Worm (Caenorhabditis elegans): ENCODE measurements around the gene icln-1.

DNA sequence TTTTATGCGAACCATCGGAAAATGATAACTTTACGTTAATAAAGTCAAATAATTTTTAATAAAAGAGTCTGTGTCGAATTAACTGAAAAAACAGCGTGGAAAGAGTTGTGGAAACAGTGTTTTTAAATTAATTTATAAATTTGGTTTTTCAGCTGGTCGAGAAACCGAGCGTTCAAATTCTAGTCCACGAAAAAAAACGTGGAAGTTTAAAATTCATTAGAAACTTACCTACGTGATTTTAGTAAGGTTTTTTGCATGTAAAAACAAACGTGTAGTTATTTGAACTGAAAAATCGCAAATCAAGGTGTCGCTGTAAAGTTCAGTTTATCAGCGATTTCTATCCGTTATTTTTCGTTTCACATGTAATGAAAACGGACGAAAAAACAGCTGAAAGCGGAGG is 17.0 kb downstream of the icln-1 start, which contains the start of gene mans-4:
- no peak for TF ChIP-seq ttx-3 (tag; optimal IDR thresholded peaks at IDR 0.05)
- TF ChIP-seq ceh-18 (tag; optimal IDR thresholded peaks at IDR 0.05): no peak
- no peak for TF ChIP-seq nhr-11 (tag; optimal IDR thresholded peaks at IDR 0.05)
- no peak for TF ChIP-seq ceh-34 (tag; optimal IDR thresholded peaks at IDR 0.05)
- no peak for TF ChIP-seq ama-1 (optimal IDR thresholded peaks at IDR 0.05)
- no peak for TF ChIP-seq unc-86 (tag; optimal IDR thresholded peaks at IDR 0.05)
- TF ChIP-seq pag-3 (tag; optimal IDR thresholded peaks at IDR 0.05; ENCODE audit: borderline replicate concordance): no peak
- TF ChIP-seq syd-9 (tag; optimal IDR thresholded peaks at IDR 0.05): no peak
- TF ChIP-seq K02D7.2 (tag; optimal IDR thresholded peaks at IDR 0.05): no peak
- no peak for TF ChIP-seq nfya-1 (tag; optimal IDR thresholded peaks at IDR 0.05)
- TF ChIP-seq nhr-232 (tag; optimal IDR thresholded peaks at IDR 0.05): no peak
- no peak for TF ChIP-seq lin-11 (tag; optimal IDR thresholded peaks at IDR 0.05)
- TF ChIP-seq elt-2 (tag; optimal IDR thresholded peaks at IDR 0.05): no peak
- TF ChIP-seq elt-4 (tag; optimal IDR thresholded peaks at IDR 0.05): no peak

Measured in whole organism, late embryonic.